Fruit fly (Drosophila melanogaster): ENCODE results near the gene CG4194.

CG4194 gene

DNA sequence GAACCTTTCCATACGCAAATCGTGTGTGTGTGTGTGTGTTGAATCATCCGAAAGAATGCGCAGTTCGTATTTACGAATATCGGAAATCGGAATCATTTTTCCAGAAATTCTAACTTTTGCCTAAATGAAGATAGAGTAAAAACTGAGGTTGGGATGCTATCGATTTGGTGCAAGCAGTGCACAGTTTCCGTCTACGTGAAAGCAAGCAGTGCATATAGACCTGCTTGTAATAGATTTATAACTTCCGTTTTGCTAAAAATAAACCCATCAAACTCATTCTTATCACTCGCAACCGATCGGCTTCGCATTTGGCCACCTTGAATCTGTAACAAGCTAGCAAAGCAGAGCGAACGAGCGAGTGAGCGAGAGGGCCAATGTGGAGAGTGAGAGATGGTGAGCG lies 38.0 kb downstream of the CG4194 start:
- TF ChIP-seq Gug (GFP tag; IDR thresholded peaks at IDR 0.05) (no peak), esn (GFP tag; optimal IDR thresholded peaks at IDR 0.05) (no peak), svp (GFP tag) (no peak), Smox (GFP tag; optimal IDR thresholded peaks at IDR 0.05) (no peak), OdsH (GFP tag; optimal IDR thresholded peaks at IDR 0.05) (no peak), CG34406 (GFP tag; optimal IDR thresholded peaks at IDR 0.05) (no peak), CG9139 (GFP tag; optimal IDR thresholded peaks at IDR 0.05) (no peak), salr (GFP tag; optimal IDR thresholded peaks at IDR 0.05) (no peak), Lpt (GFP tag; optimal IDR thresholded peaks at IDR 0.05) (no peak), lz (GFP tag; optimal IDR thresholded peaks at IDR 0.05) (no peak), Hr39 (GFP tag; optimal IDR thresholded peaks at IDR 0.05) (no peak), CG16779 (tag; optimal IDR thresholded peaks at IDR 0.05) (no peak), cyc (GFP tag; optimal IDR thresholded peaks at IDR 0.05) (no peak)

DNA sequence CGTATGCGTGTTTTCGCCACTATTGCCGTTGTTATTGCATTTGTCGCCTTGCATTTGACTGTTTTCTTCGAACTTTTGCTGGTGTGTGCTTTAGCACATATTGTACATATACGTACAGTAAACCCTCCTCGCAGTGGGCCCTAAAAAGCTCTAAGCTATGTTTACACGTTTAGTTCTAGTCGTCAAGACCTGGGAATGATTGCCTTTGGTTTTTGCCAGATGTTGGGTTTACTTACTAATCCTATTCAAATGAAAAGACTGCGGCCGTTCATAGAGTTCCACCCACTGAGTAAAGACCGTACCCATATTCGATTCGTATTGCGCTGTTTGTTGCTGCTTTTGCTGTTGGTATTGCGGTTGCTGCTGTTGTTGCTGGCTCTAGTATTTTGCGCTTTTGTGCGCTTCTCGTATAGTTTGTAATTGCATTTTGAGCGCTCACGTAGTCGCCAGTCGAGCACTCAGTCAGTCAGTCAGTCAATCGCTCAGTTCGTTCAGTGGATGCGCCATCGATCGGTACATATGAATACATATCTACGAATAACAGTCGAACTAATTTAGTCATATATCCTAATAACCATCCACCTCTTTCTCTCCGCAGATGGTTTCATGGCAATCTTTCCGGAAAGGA lies 39.5 kb downstream of the CG4194 start:
- TF ChIP-seq cyc (GFP tag; optimal IDR thresholded peaks at IDR 0.05) (no peak), Hr38 (GFP tag; optimal IDR thresholded peaks at IDR 0.05) (no peak), vri (GFP tag; optimal IDR thresholded peaks at IDR 0.05) (no peak), Eip93F (GFP tag; optimal IDR thresholded peaks at IDR 0.05) (no peak), CG8632 (GFP tag; optimal IDR thresholded peaks at IDR 0.05) (no peak), CG34406 (GFP tag; optimal IDR thresholded peaks at IDR 0.05) (no peak), CG16779 (tag; optimal IDR thresholded peaks at IDR 0.05) (peak; percentile 23), ss (GFP tag; optimal IDR thresholded peaks at IDR 0.05) (no peak), CG7368 (GFP tag; optimal IDR thresholded peaks at IDR 0.05) (no peak), Hr39 (GFP tag; optimal IDR thresholded peaks at IDR 0.05) (peak; percentile 35), Sox102F (GFP tag; optimal IDR thresholded peaks at IDR 0.05) (no peak), fd85E (GFP tag; optimal IDR thresholded peaks at IDR 0.05) (no peak), CG1621 (tag; optimal IDR thresholded peaks at IDR 0.05) (no peak), dac (GFP tag; optimal IDR thresholded peaks at IDR 0.05) (peak; percentile 82), CG6163 (GFP tag; IDR thresholded peaks at IDR 0.05) (peak; percentile 84), Met (GFP tag; optimal IDR thresholded peaks at IDR 0.05) (peak; percentile 9), Blimp-1 (GFP tag; optimal IDR thresholded peaks at IDR 0.05) (no peak), lz (GFP tag; optimal IDR thresholded peaks at IDR 0.05) (peak; percentile 10), Gug (GFP tag; IDR thresholded peaks at IDR 0.05) (peak; percentile 69), svp (GFP tag) (peak; percentile 9), Ets96B (tag; optimal IDR thresholded peaks at IDR 0.05) (no peak), achi (GFP tag; optimal IDR thresholded peaks at IDR 0.05) (peak; percentile 49), CG9139 (GFP tag; optimal IDR thresholded peaks at IDR 0.05) (no peak), Sox14 (GFP tag; optimal IDR thresholded peaks at IDR 0.05) (peak; percentile 23), CG11902 (GFP tag; optimal IDR thresholded peaks at IDR 0.05) (no peak), Eip75B (GFP tag; optimal IDR thresholded peaks at IDR 0.05) (no peak), Lpt (GFP tag; optimal IDR thresholded peaks at IDR 0.05) (peak; percentile 78), CG6854 (GFP tag; optimal IDR thresholded peaks at IDR 0.05) (no peak), CG15336 (GFP tag; IDR thresholded peaks at IDR 0.05) (peak; percentile 90), eg (GFP tag; IDR thresholded peaks at IDR 0.05) (peak; percentile 90), Ets21C (GFP tag; optimal IDR thresholded peaks at IDR 0.05) (no peak), salr (GFP tag; optimal IDR thresholded peaks at IDR 0.05) (peak in 1 of 2 experiments; percentile 20), CG32006 (GFP tag; optimal IDR thresholded peaks at IDR 0.05) (peak; percentile 84), Eip78C (GFP tag) (peak; percentile 79), spab (GFP tag; optimal IDR thresholded peaks at IDR 0.05) (no peak), Hr4 (GFP tag; optimal IDR thresholded peaks at IDR 0.05) (peak; percentile 85), dsx (GFP tag; optimal IDR thresholded peaks at IDR 0.05; ENCODE audit: poor library complexity, severe bottlenecking) (no peak), CG31627 (GFP tag; optimal IDR thresholded peaks at IDR 0.05) (peak; percentile 23), fkh (GFP tag; optimal IDR thresholded peaks at IDR 0.05) (no peak), CG3919 (GFP tag; optimal IDR thresholded peaks at IDR 0.05) (peak; percentile 24), CG11294 (GFP tag; IDR thresholded peaks at IDR 0.05) (peak; percentile 86), OdsH (GFP tag; optimal IDR thresholded peaks at IDR 0.05) (peak; percentile 63), esn (GFP tag; optimal IDR thresholded peaks at IDR 0.05) (peak; percentile 12), CG4318 (GFP tag; optimal IDR thresholded peaks at IDR 0.05) (peak; percentile 70), fd59A (GFP tag; optimal IDR thresholded peaks at IDR 0.05) (no peak), CG8319 (GFP tag; optimal IDR thresholded peaks at IDR 0.05) (no peak), Smox (GFP tag; optimal IDR thresholded peaks at IDR 0.05) (no peak), Sox15 (GFP tag; optimal IDR thresholded peaks at IDR 0.05) (no peak)

Data from whole organism, prepupa.